Fruit fly (Drosophila melanogaster) S2 (cell line): Measurements from ENCODE around the gene DCTN6-p27.

Experiments
- CG8478 ChIP-seq: fragments of >200 bp; optimal IDR thresholded peaks from 2 replicates; lab custom pipeline; 2018
- CTCF ChIP-seq, 2 experiments: fragments of >200 bp; optimal IDR thresholded peaks; 2 replicates each; lab custom pipeline; 2018

dm6 chr2L:19181153-19181892 is 49.2 kb downstream of the DCTN6-p27 start, which contains the start of gene CG17568:
- TF ChIP-seq CTCF (optimal IDR thresholded peaks at IDR 0.05; lab: Kevin White, UChicago) (no peak), CG8478 (lab: Kevin White, UChicago) (no peak)
